In the genomic region with DNA sequence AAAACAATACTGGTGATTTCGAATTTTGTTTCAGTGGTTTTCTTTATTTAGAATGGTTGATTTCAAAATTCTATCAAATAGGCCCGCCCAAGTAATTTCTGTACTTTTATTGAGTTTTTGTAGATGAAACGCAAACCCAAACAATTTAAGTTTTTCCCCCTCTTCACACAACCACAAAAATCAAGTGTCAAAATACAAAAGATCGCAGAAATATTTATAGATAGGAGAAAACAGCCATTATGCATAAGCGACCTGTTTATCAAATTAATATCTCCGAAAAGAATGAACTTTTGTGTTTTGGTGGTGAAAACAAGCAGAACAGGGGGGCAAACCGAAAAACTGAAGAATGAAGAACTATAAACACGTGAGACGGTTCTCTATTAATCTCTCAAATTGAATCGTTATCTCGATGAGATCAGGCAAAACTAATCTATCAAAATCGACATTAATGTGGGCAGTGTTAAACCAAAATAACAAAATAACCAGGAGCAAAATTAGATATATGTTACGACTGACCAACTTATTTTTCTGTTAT, we compare ENCODE assay signal across 1 worm cellular context.
A peak's percentile ranks its signal among the peaks of the same experiment; 100 is the strongest.
TF ChIP-seq lines count a peak whose summit lies in the region.

No protein-coding gene starts in this region.

TF ChIP-seq in whole organism, L1 larva, 84 proteins besides CTCF, POLR2A, EP300 and RAD21 (continued from another document):
- TF ChIP-seq nhr-20 (tag; optimal IDR thresholded peaks at IDR 0.05; lab: Kevin White, UChicago), result peak; percentile 20
- no peak for TF ChIP-seq unc-86 (tag; optimal IDR thresholded peaks at IDR 0.05; lab: Kevin White, UChicago)
- no peak for TF ChIP-seq nhr-47 (tag; optimal IDR thresholded peaks at IDR 0.05; lab: Kevin White, UChicago)
- peak; percentile 68 for TF ChIP-seq nhr-71 (tag; optimal IDR thresholded peaks at IDR 0.05; lab: Kevin White, UChicago)
- TF ChIP-seq unc-30 (tag; optimal IDR thresholded peaks at IDR 0.05; lab: Kevin White, UChicago), result no peak
- TF ChIP-seq tbx-2 (tag; optimal IDR thresholded peaks at IDR 0.05; lab: Kevin White, UChicago), result no peak
- no peak for TF ChIP-seq mep-1 (tag; optimal IDR thresholded peaks at IDR 0.05; lab: Kevin White, UChicago)
- TF ChIP-seq ceh-63 (GFP tag; optimal IDR thresholded peaks at IDR 0.05; lab: Kevin White, UChicago), result no peak
- TF ChIP-seq ceh-8 (GFP tag; optimal IDR thresholded peaks at IDR 0.05; lab: Kevin White, UChicago), result no peak
- no peak for TF ChIP-seq rnt-1 (tag; optimal IDR thresholded peaks at IDR 0.05; lab: Kevin White, UChicago)
- no peak for TF ChIP-seq egl-27 (tag; optimal IDR thresholded peaks at IDR 0.05; lab: Kevin White, UChicago)
- TF ChIP-seq mef-2 (tag; optimal IDR thresholded peaks at IDR 0.05; lab: Kevin White, UChicago), result no peak
- TF ChIP-seq pax-3 (tag; optimal IDR thresholded peaks at IDR 0.05; lab: Kevin White, UChicago), result no peak
- TF ChIP-seq snu-23 (GFP tag; optimal IDR thresholded peaks at IDR 0.05; lab: Kevin White, UChicago), result peak; percentile 26
- TF ChIP-seq zag-1 (tag; optimal IDR thresholded peaks at IDR 0.05; lab: Kevin White, UChicago), result no peak
- TF ChIP-seq lin-14 (GFP tag; optimal IDR thresholded peaks at IDR 0.05; lab: Kevin White, UChicago), result peak; percentile 55
- peak in 2 of 6 experiments; percentile 14 to 56 for TF ChIP-seq elt-3 (tag; optimal IDR thresholded peaks at IDR 0.05; lab: Kevin White, UChicago)
- TF ChIP-seq sox-4 (tag; optimal IDR thresholded peaks at IDR 0.05; lab: Kevin White, UChicago), result no peak
- no peak for TF ChIP-seq vab-15 (tag; optimal IDR thresholded peaks at IDR 0.05; lab: Kevin White, UChicago)
- TF ChIP-seq efl-1 (optimal IDR thresholded peaks at IDR 0.05; lab: Kevin White, UChicago), result no peak
- TF ChIP-seq efl-1 (GFP tag; optimal IDR thresholded peaks at IDR 0.05 in 1 of 2; lab: Kevin White, UChicago), result peak in 1 of 2 experiments; percentile 31
- peak; percentile 81 for TF ChIP-seq blmp-1 (tag; optimal IDR thresholded peaks at IDR 0.05; lab: Kevin White, UChicago)
- TF ChIP-seq nhr-76 (tag; optimal IDR thresholded peaks at IDR 0.05; lab: Kevin White, UChicago), result no peak
